Worm (Caenorhabditis elegans): ENCODE data around the gene F46G11.6.

DNA sequence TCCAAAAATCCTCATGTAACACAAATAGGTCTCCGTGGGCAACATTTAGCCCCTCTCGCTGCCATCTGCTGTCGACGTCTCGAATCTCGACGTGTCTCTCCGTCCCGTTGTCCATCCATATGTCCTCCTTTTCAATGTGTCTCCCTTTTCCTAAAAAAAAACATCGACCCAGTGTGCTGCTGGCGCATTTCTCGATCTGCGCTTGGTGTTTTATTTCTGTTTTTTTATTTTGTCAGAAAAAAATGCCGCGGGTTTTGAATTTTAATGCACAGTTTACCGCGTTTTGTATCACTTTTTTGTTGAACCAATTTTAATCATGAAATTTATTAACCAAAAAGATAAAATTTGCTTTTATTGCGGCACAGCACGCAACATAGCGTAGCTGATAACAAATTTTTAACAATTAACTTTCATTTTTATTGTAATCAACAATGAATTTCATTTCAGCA is 10.5 kb upstream of the F46G11.6 start:
- TF ChIP-seq tab-1 (GFP tag; IDR thresholded peaks at IDR 0.05) (peak; percentile 72; the same call in 1 of the 2 replicates), med-1 (GFP tag; optimal IDR thresholded peaks at IDR 0.05; ENCODE audit: insufficient read depth) (no peak), ref-1 (GFP tag; conservative IDR thresholded peaks at IDR 0.05) (no peak)
